Fruit fly (Drosophila melanogaster) whole organism, embryonic: ENCODE results near the gene Pink1.

Experiments
- ATbp ChIP-seq: fragments of 200-800 bp; sonication (Bioruptor generic); optimal IDR thresholded peaks from 2 replicates; lab custom pipeline; 2017; ENCODE audit warnings: missing biosample characterization, mild to moderate bottlenecking, missing genetic modification characterization, missing genetic modification reagents
- CG10979 ChIP-seq: fragments of 200-800 bp; sonication (Bioruptor generic); optimal IDR thresholded peaks from 2 replicates; lab custom pipeline; 2018; ENCODE audit warnings: missing biosample characterization, mild to moderate bottlenecking, missing genetic modification characterization, moderate library complexity
- CG13296 ChIP-seq: fragments of 200-800 bp; sonication (Bioruptor generic); optimal IDR thresholded peaks from 3 replicates; lab custom pipeline; 2018; ENCODE audit warnings: missing biosample characterization, mild to moderate bottlenecking, missing genetic modification characterization
- CG15269 ChIP-seq: fragments of 200-800 bp; sonication (Bioruptor generic); optimal IDR thresholded peaks from 2 replicates; lab custom pipeline; 2018; ENCODE audit warnings: missing biosample characterization, mild to moderate bottlenecking, missing genetic modification characterization, moderate library complexity
- CG15514 ChIP-seq: fragments of 200-800 bp; sonication (Bioruptor generic); optimal IDR thresholded peaks from 3 replicates; lab custom pipeline; 2017; ENCODE audit warnings: missing biosample characterization, missing genetic modification characterization, mild to moderate bottlenecking, moderate library complexity, missing genetic modification reagents
- CG16813 ChIP-seq: fragments of 200-800 bp; sonication (Bioruptor generic); IDR thresholded peaks from 3 replicates; pipeline ENCODE4 v1.3.6; 2022; ENCODE audit warnings: missing biosample characterization, missing genetic modification characterization; ENCODE audit not compliant: partially characterized antibody
- CG17612 ChIP-seq: fragments of 200-800 bp; sonication (Bioruptor generic); IDR thresholded peaks from 2 replicates; pipeline ENCODE4 v1.3.6; 2022; ENCODE audit warnings: missing biosample characterization, missing genetic modification characterization
- CG2129 ChIP-seq: fragments of 200-800 bp; sonication (Bioruptor generic); IDR thresholded peaks from 2 replicates; pipeline ENCODE4 v1.3.6; 2022; ENCODE audit warnings: missing biosample characterization, missing genetic modification characterization; ENCODE audit not compliant: partially characterized antibody
- CG2678 ChIP-seq: fragments of 200-800 bp; sonication (Bioruptor generic); optimal IDR thresholded peaks from 3 replicates; lab custom pipeline; 2019; ENCODE audit warnings: missing biosample characterization, mild to moderate bottlenecking, missing genetic modification characterization, moderate library complexity
- CG2712 ChIP-seq: fragments of 200-800 bp; optimal IDR thresholded peaks from 3 replicates; lab custom pipeline; 2019; ENCODE audit warnings: missing biosample characterization, mild to moderate bottlenecking, missing genetic modification characterization, moderate library complexity
- CG33557 ChIP-seq: fragments of 200-800 bp; sonication (Bioruptor generic); optimal IDR thresholded peaks from 2 replicates; lab custom pipeline; 2019; ENCODE audit warnings: missing biosample characterization, mild to moderate bottlenecking, missing genetic modification characterization, moderate library complexity
- CG42726 ChIP-seq: fragments of 200-800 bp; sonication (Bioruptor generic); IDR thresholded peaks from 2 replicates; pipeline ENCODE4 v1.3.6; 2022; ENCODE audit warnings: missing biosample characterization, missing genetic modification characterization; ENCODE audit not compliant: partially characterized antibody
- CG4404 ChIP-seq: fragments of 200-800 bp; sonication (Bioruptor generic); IDR thresholded peaks from 2 replicates; pipeline ENCODE4 v1.3.6; 2022; ENCODE audit warnings: missing biosample characterization, missing genetic modification characterization
- CG6175 ChIP-seq: fragments of 200-800 bp; sonication (Bioruptor generic); IDR thresholded peaks from 3 replicates; pipeline ENCODE4 v1.3.6; 2022; ENCODE audit warnings: missing biosample characterization, missing genetic modification characterization
- CG6654 ChIP-seq: fragments of 200-800 bp; sonication (Bioruptor generic); optimal IDR thresholded peaks from 2 replicates; lab custom pipeline; 2017; ENCODE audit warnings: missing biosample characterization, mild to moderate bottlenecking, missing genetic modification characterization
- CG7357 ChIP-seq: fragments of 200-800 bp; sonication (Bioruptor generic); IDR thresholded peaks from 3 replicates; pipeline ENCODE4 v1.3.6; 2022; ENCODE audit warnings: missing biosample characterization, missing genetic modification characterization
- E2f2 ChIP-seq: fragments of 200-800 bp; sonication (Bioruptor generic); IDR thresholded peaks from 2 replicates; pipeline ENCODE4 v1.3.6; 2022; ENCODE audit warnings: missing biosample characterization, missing genetic modification characterization
- GATAe ChIP-seq: fragments of 200-800 bp; sonication (Bioruptor generic); conservative IDR thresholded peaks from 2 replicates; pipeline ENCODE4 v1.3.6; 2022; ENCODE audit warnings: missing biosample characterization, missing genetic modification characterization
- H2.0 ChIP-seq: fragments of 200-800 bp; sonication (Bioruptor generic); IDR thresholded peaks from 2 replicates; pipeline ENCODE4 v1.3.6; 2022; ENCODE audit warnings: missing biosample characterization, missing genetic modification characterization
- Hr39 ChIP-seq: fragments of >200 bp; optimal IDR thresholded peaks from 2 replicates; lab custom pipeline; 2017
- Med ChIP-seq: fragments of 200-800 bp; sonication (Bioruptor generic); peaks from one replicate; lab custom pipeline; 2016; ENCODE audit warnings: missing biosample characterization, missing genetic modification characterization, mild to moderate bottlenecking, inconsistent platforms, moderate library complexity
- Spps ChIP-seq: fragments of 200-800 bp; sonication (Bioruptor generic); optimal IDR thresholded peaks from 2 replicates; lab custom pipeline; 2018; ENCODE audit warnings: missing biosample characterization, mild to moderate bottlenecking, missing genetic modification characterization
- al ChIP-seq: fragments of 200-800 bp; sonication (Bioruptor generic); IDR thresholded peaks from 2 replicates; pipeline ENCODE4 v1.3.6; 2022; ENCODE audit warnings: missing biosample characterization, missing genetic modification characterization
- bbx ChIP-seq: fragments of 200-800 bp; sonication (Bioruptor generic); IDR thresholded peaks from 2 replicates; pipeline ENCODE4 v1.3.6; 2022; ENCODE audit warnings: missing biosample characterization, missing genetic modification characterization; ENCODE audit not compliant: partially characterized antibody
- br ChIP-seq: fragments of >200 bp; optimal IDR thresholded peaks from 2 replicates; lab custom pipeline; 2017
- crc ChIP-seq: fragments of 200-800 bp; sonication (Bioruptor generic); optimal IDR thresholded peaks from 2 replicates; lab custom pipeline; 2016; ENCODE audit warnings: missing biosample characterization, missing genetic modification characterization
- crp ChIP-seq, 2 experiments: fragments of 200-800 bp; sonication (Bioruptor generic); optimal IDR thresholded peaks; 2 replicates in 1 of 2; 3 replicates in 1 of 2; lab custom pipeline; 2017; ENCODE audit warnings: missing biosample characterization in 2 of 2, missing genetic modification characterization in 2 of 2, mild to moderate bottlenecking in 1 of 2, moderate library complexity in 1 of 2
- disco-r ChIP-seq: fragments of 200-800 bp; sonication (Bioruptor generic); optimal IDR thresholded peaks from 2 replicates; lab custom pipeline; 2016; ENCODE audit warnings: missing biosample characterization, missing genetic modification characterization
- dpn ChIP-seq, 2 experiments: fragments of 200-800 bp; sonication (Bioruptor generic); optimal IDR thresholded peaks; 3 replicates each; lab custom pipeline; 2016; ENCODE audit warnings: missing biosample characterization in 2 of 2, missing genetic modification characterization in 2 of 2
- dysf ChIP-seq: fragments of 200-800 bp; sonication (Bioruptor generic); IDR thresholded peaks from 3 replicates; pipeline ENCODE4 v1.3.6; 2022; ENCODE audit warnings: missing biosample characterization, missing genetic modification characterization
- fd3F ChIP-seq: fragments of 200-800 bp; sonication (Bioruptor generic); optimal IDR thresholded peaks from 2 replicates; lab custom pipeline; 2018; ENCODE audit warnings: missing biosample characterization, mild to moderate bottlenecking, missing genetic modification characterization, moderate library complexity
- grau ChIP-seq: fragments of 200-800 bp; optimal IDR thresholded peaks from 3 replicates; lab custom pipeline; 2019; ENCODE audit warnings: missing biosample characterization, mild to moderate bottlenecking, missing genetic modification characterization, moderate library complexity
- gro ChIP-seq: fragments of 200-800 bp; sonication (Bioruptor generic); optimal IDR thresholded peaks from 2 replicates; lab custom pipeline; 2016; ENCODE audit warnings: missing biosample characterization, missing genetic modification characterization
- hbn ChIP-seq: fragments of 200-800 bp; sonication (Bioruptor generic); IDR thresholded peaks from 2 replicates; pipeline ENCODE4 v1.3.6; 2022; ENCODE audit warnings: missing biosample characterization, missing genetic modification characterization; ENCODE audit not compliant: partially characterized antibody
- her ChIP-seq: fragments of 200-800 bp; sonication (Bioruptor generic); optimal IDR thresholded peaks from 2 replicates; lab custom pipeline; 2016; ENCODE audit warnings: missing biosample characterization, missing genetic modification characterization
- jigr1 ChIP-seq: fragments of 200-800 bp; sonication (Bioruptor generic); IDR thresholded peaks from 3 replicates; pipeline ENCODE4 v1.3.6; 2022; ENCODE audit warnings: missing biosample characterization, missing genetic modification characterization
- lbe ChIP-seq: fragments of 200-800 bp; sonication (Bioruptor generic); optimal IDR thresholded peaks from 2 replicates; lab custom pipeline; 2016; ENCODE audit warnings: missing biosample characterization, mild to moderate bottlenecking, missing genetic modification characterization
- lilli ChIP-seq: fragments of 200-800 bp; sonication (Bioruptor generic); optimal IDR thresholded peaks from 3 replicates; lab custom pipeline; 2016; ENCODE audit warnings: missing biosample characterization, missing genetic modification characterization
- onecut ChIP-seq: fragments of 200-800 bp; sonication (Bioruptor generic); IDR thresholded peaks from 2 replicates; pipeline ENCODE4 v1.3.6; 2022; ENCODE audit warnings: missing biosample characterization, missing genetic modification characterization
- row ChIP-seq: fragments of 200-800 bp; sonication (Bioruptor generic); IDR thresholded peaks from 3 replicates; pipeline ENCODE4 v1.3.6; 2022; ENCODE audit warnings: missing biosample characterization, missing genetic modification characterization
- sens ChIP-seq: fragments of 200-800 bp; sonication (Bioruptor generic); peaks from one replicate; lab custom pipeline; 2016; ENCODE audit warnings: missing biosample characterization, missing genetic modification characterization
- sim ChIP-seq: fragments of 200-800 bp; sonication (Bioruptor generic); IDR thresholded peaks from 2 replicates; pipeline ENCODE4 v1.3.6; 2022; ENCODE audit warnings: missing biosample characterization, missing genetic modification characterization
- stc ChIP-seq: fragments of 200-800 bp; sonication (Bioruptor generic); IDR thresholded peaks from 2 replicates; pipeline ENCODE4 v1.3.6; 2022; ENCODE audit warnings: missing biosample characterization, missing genetic modification characterization
- unpg ChIP-seq: fragments of 200-800 bp; sonication (Bioruptor generic); optimal IDR thresholded peaks from 3 replicates; lab custom pipeline; 2018; ENCODE audit warnings: missing biosample characterization, mild to moderate bottlenecking, missing genetic modification characterization, moderate library complexity
- vvl ChIP-seq: fragments of 200-800 bp; sonication (Bioruptor generic); IDR thresholded peaks from 2 replicates; pipeline ENCODE4 v1.3.6; 2022; ENCODE audit warnings: missing biosample characterization, missing genetic modification characterization
- yki ChIP-seq: fragments of >200 bp; optimal IDR thresholded peaks from 3 replicates; lab custom pipeline; 2018

The Pink1 gene

DNA sequence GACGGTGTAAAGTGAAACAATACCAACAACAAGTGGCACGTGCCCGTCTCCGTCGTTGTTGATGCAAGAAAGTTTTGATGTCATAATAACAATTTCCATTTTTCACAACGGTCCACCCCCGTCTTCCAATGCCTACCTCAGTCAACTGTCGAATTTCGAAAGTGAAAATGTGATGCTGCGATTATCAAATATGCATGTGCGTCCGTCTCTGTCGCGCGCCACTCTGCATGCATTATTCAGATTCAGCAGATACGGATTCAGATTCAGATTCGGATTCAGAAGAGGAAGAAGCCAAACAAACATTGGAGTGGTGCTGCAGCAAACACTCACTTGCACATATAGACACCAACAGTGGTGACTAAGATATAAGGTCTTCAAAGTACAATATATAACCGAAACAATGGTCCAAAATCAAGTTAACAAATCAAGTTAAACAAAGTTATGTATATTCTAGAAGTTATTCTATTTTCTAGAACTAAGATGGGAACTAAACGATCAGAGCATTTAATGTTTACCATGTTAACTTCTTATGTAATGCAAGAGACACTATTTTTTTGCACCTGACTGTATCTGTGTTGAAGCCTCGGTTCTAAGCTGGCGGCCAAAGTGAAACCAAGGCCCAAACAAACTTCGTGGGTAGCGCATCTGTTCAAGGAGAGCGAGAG lies 40.9 kb upstream of the Pink1 start (continued):
- TF ChIP-seq row (GFP tag; lab: Robert Waterston, UW) (peak; percentile 43; the same call in 1 of the 3 replicates), CG13296 (GFP tag; lab: Kevin White, UChicago) (no peak), her (GFP tag; lab: Kevin White, UChicago) (no peak), fd3F (no peak), vvl (GFP tag; lab: Robert Waterston, UW) (peak; percentile 68; the same call in 1 of the 2 replicates), CG7357 (GFP tag; lab: Robert Waterston, UW) (no peak), CG6175 (no peak), disco-r (GFP tag; lab: Kevin White, UChicago) (no peak), br (lab: Kevin White, UChicago) (no peak), hbn (GFP tag; lab: Robert Waterston, UW) (no peak), gro (GFP tag; lab: Kevin White, UChicago) (no peak), E2f2 (GFP tag; lab: Robert Waterston, UW) (no peak), grau (tag; lab: Kevin White, UChicago) (peak; percentile 36), ATbp (peak; percentile 16), CG33557 (GFP tag; lab: Kevin White, UChicago) (peak; percentile 28), jigr1 (GFP tag; lab: Robert Waterston, UW) (no peak), lbe (GFP tag; lab: Kevin White, UChicago) (no peak), bbx (GFP tag; lab: Robert Waterston, UW) (no peak), sim (GFP tag; lab: Robert Waterston, UW) (no peak), stc (no peak), CG15269 (tag; lab: Kevin White, UChicago) (no peak), Spps (tag; lab: Kevin White, UChicago) (no peak), CG2129 (GFP tag; lab: Robert Waterston, UW) (no peak), GATAe (GFP tag; lab: Robert Waterston, UW) (no peak), al (no peak), lilli (GFP tag; lab: Kevin White, UChicago) (no peak), Hr39 (no peak), onecut (GFP tag; lab: Robert Waterston, UW) (no peak), CG10979 (tag; lab: Kevin White, UChicago) (peak; percentile 67), CG2678 (tag; lab: Kevin White, UChicago) (peak; percentile 42)

DNA sequence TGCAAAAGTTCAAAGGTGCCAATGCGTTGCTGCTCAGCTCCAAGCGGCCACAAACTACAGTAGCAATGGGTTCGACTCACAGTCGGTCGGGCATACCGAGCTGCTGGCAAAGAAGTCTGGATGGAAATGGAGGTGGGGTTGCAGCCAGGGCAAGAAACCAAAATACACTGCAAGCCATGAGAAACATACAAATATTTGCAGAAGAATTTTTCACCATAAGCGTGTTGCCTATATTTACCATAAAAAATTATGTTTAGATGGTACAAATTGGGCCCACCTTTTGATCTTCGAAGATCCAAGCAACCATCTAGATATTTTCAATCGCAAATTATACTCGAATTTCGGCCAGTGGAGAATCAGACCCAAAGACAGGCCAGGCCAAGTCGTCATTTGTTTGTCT lies 36.8 kb upstream of the Pink1 start:
- TF ChIP-seq crc (GFP tag; lab: Kevin White, UChicago) (no peak), CG42726 (GFP tag; lab: Robert Waterston, UW) (no peak), grau (tag; lab: Kevin White, UChicago) (no peak), dpn (GFP tag; optimal IDR thresholded peaks at IDR 0.05; lab: Kevin White, UChicago) (no peak), Med (peak; percentile 22), yki (lab: Kevin White, UChicago) (no peak), CG6654 (GFP tag; lab: Kevin White, UChicago) (no peak), crp (GFP tag; optimal IDR thresholded peaks at IDR 0.05; lab: Kevin White, UChicago) (no peak), unpg (no peak), CG17612 (GFP tag; lab: Robert Waterston, UW) (no peak), H2.0 (GFP tag; lab: Robert Waterston, UW) (no peak), dysf (GFP tag; lab: Robert Waterston, UW) (no peak), CG15514 (GFP tag; lab: Kevin White, UChicago) (no peak), CG2712 (no peak), CG4404 (GFP tag; lab: Robert Waterston, UW) (no peak), sens (peak; percentile 53), CG16813 (GFP tag; lab: Robert Waterston, UW) (no peak)
